Worm (Caenorhabditis elegans) whole organism, early embryonic: Measurements from ENCODE around the gene srz-90.

ENCODE experiments used
- aly-1 ChIP-seq: sonication (generic microtip); optimal IDR thresholded peaks from 2 replicates; lab custom pipeline; 2016; ENCODE audit warnings: missing genetic modification characterization, missing compliant biosample characterization
- ama-1 ChIP-seq: fragments of 150-350 bp; optimal IDR thresholded peaks from 2 replicates; lab custom pipeline; 2014
- flt-1 ChIP-seq: fragments of 200-800 bp; sonication (Bioruptor generic); IDR thresholded peaks from 2 replicates; pipeline ENCODE4 v1.3.6; 2022; ENCODE audit warnings: missing genetic modification characterization, missing compliant biosample characterization
- hmg-4 ChIP-seq: fragments of 200-800 bp; sonication (Bioruptor generic); optimal IDR thresholded peaks from 2 replicates; lab custom pipeline; 2018; ENCODE audit warnings: mild to moderate bottlenecking, missing genetic modification characterization, missing compliant biosample characterization

ce11 chrV:17549362-17549761 is 21.5 kb downstream of the srz-90 start, which contains the start of gene fbxa-176:
- TF ChIP-seq hmg-4 (no peak), flt-1 (GFP tag; lab: Robert Waterston, UW) (no peak), aly-1 (tag; lab: Kevin White, UChicago) (no peak), ama-1 (lab: Kevin White, UChicago) (no peak)
